Fruit fly (Drosophila melanogaster) whole organism, adult: Measurements from ENCODE around the gene AIF.

Source experiments
- CG11617 ChIP-seq: fragments of 200-800 bp; sonication (Bioruptor generic); optimal IDR thresholded peaks from 2 replicates; lab custom pipeline; 2017; ENCODE audit warnings: mild to moderate bottlenecking, missing biosample characterization, missing genetic modification reagents, missing genetic modification characterization
- CG12768 ChIP-seq: fragments of 200-800 bp; sonication (Bioruptor generic); optimal IDR thresholded peaks from 2 replicates; lab custom pipeline; 2017; ENCODE audit warnings: missing biosample characterization, missing genetic modification characterization, mild to moderate bottlenecking, moderate library complexity, missing genetic modification reagents
- CG14711 ChIP-seq: fragments of 200-800 bp; sonication (Bioruptor generic); optimal IDR thresholded peaks from 2 replicates; lab custom pipeline; 2018; ENCODE audit warnings: missing biosample characterization, mild to moderate bottlenecking, missing genetic modification characterization, moderate library complexity
- CG1620 ChIP-seq: fragments of 200-800 bp; sonication (Bioruptor generic); optimal IDR thresholded peaks from 2 replicates; lab custom pipeline; 2016; ENCODE audit warnings: missing biosample characterization, missing genetic modification characterization
- CG33017 ChIP-seq: fragments of 200-800 bp; sonication (Bioruptor generic); optimal IDR thresholded peaks from 2 replicates; lab custom pipeline; 2018; ENCODE audit warnings: missing biosample characterization, mild to moderate bottlenecking, missing genetic modification characterization, moderate library complexity
- CG5204 ChIP-seq: fragments of 200-800 bp; sonication (Bioruptor generic); optimal IDR thresholded peaks from 2 replicates; lab custom pipeline; 2016; ENCODE audit warnings: missing biosample characterization, missing genetic modification characterization
- CG7045 ChIP-seq: fragments of 200-800 bp; sonication (Bioruptor generic); optimal IDR thresholded peaks from 2 replicates; lab custom pipeline; 2017; ENCODE audit warnings: missing biosample characterization, mild to moderate bottlenecking, missing genetic modification characterization
- CG7101 ChIP-seq: fragments of 200-800 bp; sonication (Bioruptor generic); optimal IDR thresholded peaks from 2 replicates; lab custom pipeline; 2018; ENCODE audit warnings: missing biosample characterization, mild to moderate bottlenecking, missing genetic modification characterization, moderate library complexity
- Clk ChIP-seq: fragments of 200-800 bp; sonication (Bioruptor generic); optimal IDR thresholded peaks from 2 replicates; lab custom pipeline; 2017; ENCODE audit warnings: missing biosample characterization, missing genetic modification characterization
- Crg-1 ChIP-seq: fragments of 200-800 bp; sonication (Bioruptor generic); optimal IDR thresholded peaks from 2 replicates; lab custom pipeline; 2016; ENCODE audit warnings: missing biosample characterization, missing genetic modification characterization
- Hr96 ChIP-seq: fragments of 200-800 bp; sonication (Bioruptor generic); optimal IDR thresholded peaks from 2 replicates; lab custom pipeline; 2016; ENCODE audit warnings: missing biosample characterization, missing genetic modification characterization
- Mnt ChIP-seq: fragments of 200-800 bp; sonication (Bioruptor generic); optimal IDR thresholded peaks from 2 replicates; lab custom pipeline; 2016; ENCODE audit warnings: missing biosample characterization, mild to moderate bottlenecking, missing genetic modification characterization
- bab1 ChIP-seq: fragments of 200-800 bp; sonication (Bioruptor generic); optimal IDR thresholded peaks from 3 replicates; lab custom pipeline; 2019; ENCODE audit warnings: missing biosample characterization, mild to moderate bottlenecking, missing genetic modification characterization, moderate library complexity
- cic ChIP-seq: fragments of 200-800 bp; sonication (Bioruptor generic); optimal IDR thresholded peaks from 2 replicates; lab custom pipeline; 2017; ENCODE audit warnings: missing biosample characterization, mild to moderate bottlenecking, missing genetic modification characterization, moderate library complexity
- cnc ChIP-seq, 2 experiments: fragments of >200 bp; optimal IDR thresholded peaks; 2 replicates each; lab custom pipeline; 2017
- kay ChIP-seq: fragments of 200-800 bp; sonication (Bioruptor generic); peaks from one replicate; lab custom pipeline; 2016; ENCODE audit warnings: missing biosample characterization, missing genetic modification characterization, borderline replicate concordance
- ovo ChIP-seq: fragments of 200-800 bp; sonication (Bioruptor generic); optimal IDR thresholded peaks from 2 replicates; lab custom pipeline; 2016; ENCODE audit warnings: missing biosample characterization, missing genetic modification characterization
- pad ChIP-seq: fragments of 200-800 bp; sonication (Bioruptor generic); optimal IDR thresholded peaks from 3 replicates; lab custom pipeline; 2017; ENCODE audit warnings: missing biosample characterization, missing genetic modification characterization, mild to moderate bottlenecking, moderate library complexity, missing genetic modification reagents
- tj ChIP-seq: fragments of 200-800 bp; sonication (Bioruptor generic); optimal IDR thresholded peaks from 3 replicates; lab custom pipeline; 2017; ENCODE audit warnings: missing biosample characterization, mild to moderate bottlenecking, missing genetic modification characterization, moderate library complexity
- toe ChIP-seq: fragments of 200-800 bp; sonication (Bioruptor generic); optimal IDR thresholded peaks from 2 replicates; lab custom pipeline; 2016; ENCODE audit warnings: missing biosample characterization, missing genetic modification characterization

The AIF gene

dm6 chr2L:2181971-2182643, 30.6 kb downstream of the AIF start:
- TF ChIP-seq kay (GFP tag; lab: Kevin White, UChicago): no peak
- no peak for TF ChIP-seq CG7045
- no peak for TF ChIP-seq CG11617 (GFP tag; lab: Kevin White, UChicago)

DNA sequence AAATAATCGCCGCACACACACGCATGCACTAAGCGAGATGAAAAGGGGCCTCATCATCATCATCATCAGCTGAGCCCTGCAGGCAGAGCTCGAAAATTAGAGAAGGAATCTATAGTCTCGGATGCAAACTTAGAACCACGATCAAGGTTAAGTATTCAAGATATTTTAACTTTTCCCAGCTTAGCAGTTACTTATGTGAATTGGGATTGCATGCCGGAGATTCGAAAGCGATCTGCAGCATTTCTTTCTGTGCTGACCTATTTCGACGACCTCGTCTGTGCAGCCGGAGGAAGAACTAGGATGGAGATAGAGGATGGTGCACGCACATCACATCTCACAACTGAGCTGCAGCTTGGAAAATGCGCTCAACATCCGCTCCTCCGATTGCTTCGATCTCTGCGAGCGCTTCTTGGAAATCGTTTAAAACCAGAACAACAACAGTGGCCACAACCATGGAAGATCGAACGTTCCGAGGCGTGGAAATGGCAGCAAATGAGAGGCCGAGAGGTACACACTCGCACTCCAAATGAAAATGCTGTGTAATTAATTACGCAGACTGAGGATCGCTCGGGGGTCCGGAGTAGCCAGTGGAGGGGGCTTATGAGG, 31.3 kb downstream of the AIF start:
- TF ChIP-seq Crg-1 (no peak), CG11617 (GFP tag; lab: Kevin White, UChicago) (no peak), CG7101 (tag; lab: Kevin White, UChicago) (no peak), ovo (GFP tag; lab: Kevin White, UChicago) (no peak), cnc (optimal IDR thresholded peaks at IDR 0.05; lab: Kevin White, UChicago) (no peak), CG33017 (tag; lab: Kevin White, UChicago) (no peak), cic (no peak), kay (GFP tag; lab: Kevin White, UChicago) (no peak), CG1620 (GFP tag; lab: Kevin White, UChicago) (no peak), toe (GFP tag; lab: Kevin White, UChicago) (no peak), pad (GFP tag; lab: Kevin White, UChicago) (no peak), CG7045 (no peak), CG12768 (GFP tag; lab: Kevin White, UChicago) (no peak), tj (GFP tag; lab: Kevin White, UChicago) (no peak)

DNA sequence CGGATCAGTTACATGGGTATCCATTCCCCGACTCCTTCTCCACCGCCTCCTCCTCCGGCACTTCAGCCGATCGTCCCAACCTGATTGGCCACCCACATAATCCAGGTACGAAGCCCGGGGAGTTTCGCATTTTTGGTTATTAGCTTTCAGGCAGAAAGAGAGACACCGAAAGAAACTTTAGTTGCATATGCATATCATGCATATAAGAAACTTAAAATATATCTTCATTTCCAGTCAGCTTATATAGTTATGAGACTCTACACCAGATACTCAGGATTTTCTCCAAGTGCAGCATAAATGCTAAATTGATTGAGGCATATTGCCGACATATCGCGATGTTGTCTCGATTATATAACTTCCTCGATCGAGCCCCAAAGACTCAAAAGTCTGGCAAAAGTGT, 32.6 kb downstream of the AIF start:
- no peak for TF ChIP-seq pad (GFP tag; lab: Kevin White, UChicago)
- no peak for TF ChIP-seq bab1
- TF ChIP-seq CG12768 (GFP tag; lab: Kevin White, UChicago): no peak
- TF ChIP-seq Hr96 (GFP tag; lab: Kevin White, UChicago): no peak
- TF ChIP-seq cnc (optimal IDR thresholded peaks at IDR 0.05; lab: Kevin White, UChicago): no peak
- TF ChIP-seq CG5204 (GFP tag; lab: Kevin White, UChicago): no peak
- no peak for TF ChIP-seq ovo (GFP tag; lab: Kevin White, UChicago)
- TF ChIP-seq kay (GFP tag; lab: Kevin White, UChicago): no peak
- TF ChIP-seq tj (GFP tag; lab: Kevin White, UChicago): no peak
- no peak for TF ChIP-seq toe (GFP tag; lab: Kevin White, UChicago)
- TF ChIP-seq CG14711 (tag; lab: Kevin White, UChicago): no peak
- no peak for TF ChIP-seq CG11617 (GFP tag; lab: Kevin White, UChicago)
- no peak for TF ChIP-seq Mnt (GFP tag; lab: Kevin White, UChicago)
- no peak for TF ChIP-seq CG1620 (GFP tag; lab: Kevin White, UChicago)

DNA sequence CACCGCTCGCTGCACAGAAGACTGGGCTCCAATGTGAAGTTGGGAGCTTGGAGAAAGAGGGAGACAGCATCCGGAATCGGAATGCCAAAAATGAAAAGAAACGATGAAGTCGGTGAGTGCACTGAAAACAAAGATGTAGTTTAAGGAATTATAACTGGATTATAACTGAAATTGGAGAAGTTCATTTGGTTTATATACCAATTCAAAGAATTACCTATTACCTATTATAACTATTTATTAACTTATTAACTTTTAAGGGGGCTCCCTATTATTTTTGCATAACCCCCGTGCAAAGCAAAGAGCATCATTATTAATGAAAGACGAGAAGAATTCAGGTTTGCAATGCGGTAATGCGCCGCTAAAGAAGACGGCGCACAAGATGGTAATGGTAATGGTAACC, 33.1 kb downstream of the AIF start:
- TF ChIP-seq cic: no peak
- no peak for TF ChIP-seq pad (GFP tag; lab: Kevin White, UChicago)
- no peak for TF ChIP-seq kay (GFP tag; lab: Kevin White, UChicago)
- no peak for TF ChIP-seq CG7101 (tag; lab: Kevin White, UChicago)
- TF ChIP-seq CG14711 (tag; lab: Kevin White, UChicago): no peak
- TF ChIP-seq CG7045: no peak
- TF ChIP-seq toe (GFP tag; lab: Kevin White, UChicago): no peak
- no peak for TF ChIP-seq cnc (optimal IDR thresholded peaks at IDR 0.05; lab: Kevin White, UChicago)
- no peak for TF ChIP-seq CG33017 (tag; lab: Kevin White, UChicago)
- TF ChIP-seq Mnt (GFP tag; lab: Kevin White, UChicago): no peak
- TF ChIP-seq Hr96 (GFP tag; lab: Kevin White, UChicago): no peak
- no peak for TF ChIP-seq tj (GFP tag; lab: Kevin White, UChicago)
- no peak for TF ChIP-seq CG12768 (GFP tag; lab: Kevin White, UChicago)
- no peak for TF ChIP-seq Crg-1
- no peak for TF ChIP-seq CG11617 (GFP tag; lab: Kevin White, UChicago)
- TF ChIP-seq CG5204 (GFP tag; lab: Kevin White, UChicago): no peak
- TF ChIP-seq ovo (GFP tag; lab: Kevin White, UChicago): no peak
- no peak for TF ChIP-seq CG1620 (GFP tag; lab: Kevin White, UChicago)
- TF ChIP-seq Clk (GFP tag; lab: Kevin White, UChicago): no peak
- TF ChIP-seq bab1: no peak

- no peak for TF ChIP-seq cic
- no peak for TF ChIP-seq tj (GFP tag; lab: Kevin White, UChicago)
- no peak for TF ChIP-seq CG14711 (tag; lab: Kevin White, UChicago)
- no peak for TF ChIP-seq Mnt (GFP tag; lab: Kevin White, UChicago)
- no peak for TF ChIP-seq ovo (GFP tag; lab: Kevin White, UChicago)
- TF ChIP-seq CG33017 (tag; lab: Kevin White, UChicago): no peak
- no peak for TF ChIP-seq CG5204 (GFP tag; lab: Kevin White, UChicago)
- TF ChIP-seq toe (GFP tag; lab: Kevin White, UChicago): no peak
- TF ChIP-seq CG7101 (tag; lab: Kevin White, UChicago): no peak
- no peak for TF ChIP-seq cnc (optimal IDR thresholded peaks at IDR 0.05; lab: Kevin White, UChicago)
- TF ChIP-seq pad (GFP tag; lab: Kevin White, UChicago): no peak
Observed at dm6 chr2L:2185373-2185772, 33.8 kb downstream of the AIF start.

- TF ChIP-seq pad (GFP tag; lab: Kevin White, UChicago) (no peak), CG14711 (tag; lab: Kevin White, UChicago) (no peak), cnc (optimal IDR thresholded peaks at IDR 0.05; lab: Kevin White, UChicago) (no peak), CG12768 (GFP tag; lab: Kevin White, UChicago) (no peak), CG1620 (GFP tag; lab: Kevin White, UChicago) (no peak), CG7045 (no peak), CG33017 (tag; lab: Kevin White, UChicago) (no peak), tj (GFP tag; lab: Kevin White, UChicago) (no peak), CG7101 (tag; lab: Kevin White, UChicago) (no peak), toe (GFP tag; lab: Kevin White, UChicago) (no peak), kay (GFP tag; lab: Kevin White, UChicago) (no peak), CG5204 (GFP tag; lab: Kevin White, UChicago) (no peak), Clk (GFP tag; lab: Kevin White, UChicago) (no peak), cic (no peak), Mnt (GFP tag; lab: Kevin White, UChicago) (no peak), ovo (GFP tag; lab: Kevin White, UChicago) (no peak), Crg-1 (no peak), CG11617 (GFP tag; lab: Kevin White, UChicago) (no peak), Hr96 (GFP tag; lab: Kevin White, UChicago) (no peak)
Observed at dm6 chr2L:2187411-2187810, 35.9 kb downstream of the AIF start.
